Worm (Caenorhabditis elegans) whole organism, dauer: ENCODE results near the gene hpo-10.

Source experiments
- unc-62 ChIP-seq: sonication (generic microtip); optimal IDR thresholded peaks from 2 replicates; lab custom pipeline; 2017; ENCODE audit warnings: missing biosample characterization, missing genetic modification reagents, missing genetic modification characterization

hpo-10 gene

DNA sequence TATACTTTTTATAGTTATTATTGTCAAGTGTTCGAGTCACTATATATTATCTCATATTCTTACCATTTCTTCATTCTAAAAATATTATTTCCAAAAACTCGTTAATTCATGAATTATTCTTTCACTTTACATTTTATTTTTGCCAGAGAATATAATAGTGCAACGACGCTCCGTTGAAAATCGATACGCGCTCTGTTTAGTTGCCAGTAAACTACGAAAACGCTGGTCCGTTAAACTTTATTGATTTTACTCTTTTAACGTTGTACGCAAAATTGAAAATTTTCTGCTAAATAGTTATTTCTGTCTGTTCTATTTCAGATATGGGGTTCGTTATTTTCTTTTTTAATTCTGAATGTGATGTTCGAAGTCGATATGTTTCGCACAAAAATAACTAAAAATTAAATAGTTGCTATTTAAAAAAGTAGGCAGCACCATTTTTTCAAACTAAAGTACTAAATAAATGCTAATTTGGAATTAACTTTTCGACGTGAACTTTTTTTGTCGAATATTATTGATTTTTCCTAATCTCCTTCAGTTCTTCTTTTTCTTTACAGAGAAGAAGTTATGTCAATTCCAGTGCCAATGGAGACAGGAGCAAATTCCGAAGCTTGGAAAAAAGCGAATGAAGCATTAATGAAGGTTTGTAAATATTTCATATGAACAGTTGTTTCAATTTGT, at the start of gene hpo-10:
Gene hpo-10, plus strand, starts transcription at position 199 of the 678 bp plus-strand sequence.
- TF ChIP-seq unc-62 (GFP tag; lab: Kevin White, UChicago): no peak

ce11 chrIII:5832442-5832841, 46.8 kb upstream of the hpo-10 start:
- no peak for TF ChIP-seq unc-62 (GFP tag; lab: Kevin White, UChicago)

ce11 chrIII:5833376-5833775, 45.9 kb upstream of the hpo-10 start, which contains the start of the genes R12B2.13 and mdt-15:
R12B2.13 (minus strand) TSS chrIII:5833476.
mdt-15 (minus strand) TSS chrIII:5833751.
- TF ChIP-seq unc-62 (GFP tag; lab: Kevin White, UChicago): no peak

ce11 chrIII:5834053-5834452, 45.2 kb upstream of the hpo-10 start, which contains the start of gene R12B2.6:
R12B2.6 (minus strand) TSS chrIII:5834153.
- TF ChIP-seq unc-62 (GFP tag; lab: Kevin White, UChicago): no peak

- no peak for TF ChIP-seq unc-62 (GFP tag; lab: Kevin White, UChicago)
Measured at ce11 chrIII:5834663-5835062, 44.6 kb upstream of the hpo-10 start.

DNA sequence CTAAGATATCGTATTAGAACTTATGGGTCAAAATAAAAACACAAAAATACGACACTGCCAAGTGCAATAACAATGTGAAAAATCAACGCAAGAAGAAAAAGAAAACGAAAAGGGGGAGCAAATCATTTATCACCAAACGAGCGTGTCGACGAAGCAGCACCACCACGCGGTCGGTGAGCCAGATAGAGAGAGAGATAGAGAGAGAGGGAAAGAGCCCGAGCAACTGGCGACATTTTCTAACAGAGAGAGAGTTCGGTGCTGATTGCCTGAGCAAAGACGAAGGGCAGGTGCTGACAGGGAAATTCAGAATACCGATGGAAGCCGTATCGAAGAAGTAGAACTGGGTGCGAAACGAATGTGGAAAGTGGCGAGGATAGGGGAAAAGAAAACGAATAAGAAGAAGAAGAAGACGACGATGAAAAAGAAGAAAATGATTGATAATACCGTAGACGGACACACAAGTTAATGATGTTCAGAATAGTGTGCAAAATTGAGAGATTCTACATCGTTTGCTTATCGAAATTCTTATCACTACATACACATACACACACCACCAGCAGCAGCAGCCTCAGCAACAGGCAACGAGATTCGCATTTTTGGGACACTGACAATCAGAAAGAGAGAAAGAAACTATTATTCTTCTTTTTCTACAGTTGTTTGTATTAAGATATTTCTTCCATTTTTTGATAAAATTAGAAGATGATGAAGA, 44.0 kb upstream of the hpo-10 start:
- TF ChIP-seq unc-62 (GFP tag; lab: Kevin White, UChicago): no peak

DNA sequence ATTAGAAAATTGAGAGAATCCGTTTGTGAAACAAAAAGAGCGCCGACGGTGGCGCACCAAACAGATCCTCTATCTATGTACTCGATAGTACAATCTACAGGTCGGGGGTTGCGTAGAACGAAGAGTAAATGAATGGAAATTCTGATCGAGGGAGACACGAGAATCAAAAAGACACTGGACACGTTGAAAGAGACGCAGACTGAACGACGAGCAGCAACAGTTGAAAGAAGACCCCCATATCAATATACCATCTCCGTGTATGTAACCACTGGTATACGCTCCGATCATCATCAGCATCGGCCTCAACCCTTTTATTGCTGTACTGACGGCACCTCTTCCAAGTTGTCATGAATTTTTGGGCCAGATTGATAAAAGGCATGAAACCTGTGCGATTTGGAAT, 43.0 kb upstream of the hpo-10 start:
- no peak for TF ChIP-seq unc-62 (GFP tag; lab: Kevin White, UChicago)

- TF ChIP-seq unc-62 (GFP tag; lab: Kevin White, UChicago): no peak
Measured at ce11 chrIII:5836816-5837215, 42.5 kb upstream of the hpo-10 start, which contains the start of gene W04D12.1. W04D12.1 (plus strand) TSS chrIII:5836926.

- TF ChIP-seq unc-62 (GFP tag; lab: Kevin White, UChicago): no peak
Measured at ce11 chrIII:5838159-5839046, 40.9 kb upstream of the hpo-10 start.

ce11 chrIII:5839147-5839546, 40.1 kb upstream of the hpo-10 start:
- no peak for TF ChIP-seq unc-62 (GFP tag; lab: Kevin White, UChicago)

ce11 chrIII:5839598-5839997, 39.7 kb upstream of the hpo-10 start:
- no peak for TF ChIP-seq unc-62 (GFP tag; lab: Kevin White, UChicago)

ce11 chrIII:5840277-5840676, 39.0 kb upstream of the hpo-10 start:
- TF ChIP-seq unc-62 (GFP tag; lab: Kevin White, UChicago): no peak

DNA sequence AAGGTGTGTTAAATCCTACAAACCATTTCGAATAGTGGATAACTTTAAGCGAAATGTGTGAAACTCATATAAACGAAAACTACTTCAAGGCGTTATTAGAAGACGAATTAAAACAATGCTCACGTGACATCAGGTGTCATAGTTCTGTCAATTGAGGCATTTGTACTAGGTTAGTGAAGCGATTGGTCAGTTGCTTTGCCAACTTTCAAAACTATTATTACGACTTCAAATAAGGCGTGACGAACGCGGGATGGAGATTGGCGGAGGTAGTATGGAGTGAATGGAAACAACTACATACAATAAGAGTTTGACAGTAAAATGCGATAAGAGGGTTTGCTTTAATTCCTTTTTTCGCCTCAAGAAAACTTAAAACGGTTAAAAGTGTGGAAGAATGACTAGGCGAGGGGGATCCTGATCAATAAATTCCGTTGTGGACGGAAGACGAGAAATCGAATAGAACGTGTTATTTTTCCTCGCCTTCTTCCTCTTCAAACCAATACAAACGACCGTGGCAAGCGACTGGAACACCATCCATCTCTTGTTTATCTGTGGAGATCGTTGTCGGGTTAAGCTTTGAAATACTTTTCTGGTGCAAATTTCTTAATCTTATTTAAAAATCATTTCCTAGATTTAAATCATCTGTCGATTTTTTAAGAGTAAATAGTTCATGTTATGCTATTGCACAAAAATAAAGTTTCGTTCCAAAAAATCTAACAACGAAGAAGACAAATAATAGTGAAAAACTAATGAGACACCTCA, 38.3 kb upstream of the hpo-10 start:
- no peak for TF ChIP-seq unc-62 (GFP tag; lab: Kevin White, UChicago)

DNA sequence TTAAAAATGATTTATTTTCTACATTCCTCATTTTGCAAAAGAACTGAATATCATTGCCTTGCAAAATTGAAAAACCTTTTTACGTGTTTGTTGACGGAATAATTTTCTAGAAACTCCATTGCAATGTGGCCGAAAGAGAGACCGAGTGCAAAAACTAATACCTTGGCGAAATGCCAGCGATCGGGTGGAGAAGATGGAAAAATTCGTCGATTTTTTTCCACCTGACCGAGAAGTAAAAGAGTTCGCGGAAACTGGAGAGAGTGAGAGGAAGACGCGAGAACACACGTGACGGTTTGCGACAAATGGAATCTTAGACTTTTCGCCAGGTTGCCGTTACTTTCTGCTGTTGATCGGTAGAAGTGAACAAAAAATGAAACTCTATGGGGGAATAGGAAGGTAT, 37.6 kb upstream of the hpo-10 start:
- no peak for TF ChIP-seq unc-62 (GFP tag; lab: Kevin White, UChicago)

DNA sequence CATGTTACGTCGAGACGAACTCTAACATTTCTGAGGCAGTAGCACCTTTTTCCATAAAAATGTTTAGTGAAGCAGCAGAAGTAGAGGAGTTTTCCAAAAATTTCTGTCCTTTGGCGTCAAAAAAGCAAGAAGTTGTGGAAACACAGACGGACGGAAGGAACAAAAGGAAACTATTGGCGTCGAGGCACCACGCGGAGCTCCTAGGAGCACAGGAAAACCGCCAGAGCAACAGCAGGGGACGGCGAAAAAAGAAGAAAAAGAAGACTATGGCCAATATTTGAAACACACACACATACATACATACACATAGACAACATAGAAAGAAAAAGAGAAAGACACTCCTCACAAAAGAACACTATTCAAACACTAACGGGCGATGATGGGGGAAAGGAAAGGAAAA, 36.4 kb upstream of the hpo-10 start:
- no peak for TF ChIP-seq unc-62 (GFP tag; lab: Kevin White, UChicago)
